Worm (Caenorhabditis elegans): ENCODE results near the gene nep-1.

nep-1 gene

ce11 chrII:11652125-11652524 lies 4.9 kb downstream of the nep-1 start:
- TF ChIP-seq pha-4 (tag; optimal IDR thresholded peaks at IDR 0.05) = no peak
- TF ChIP-seq unc-62 (GFP tag; optimal IDR thresholded peaks at IDR 0.05) = no peak
- no peak for TF ChIP-seq ceh-16 (tag; optimal IDR thresholded peaks at IDR 0.05)
- TF ChIP-seq ceh-28 (tag; optimal IDR thresholded peaks at IDR 0.05) = no peak
- no peak for TF ChIP-seq fkh-2 (tag; optimal IDR thresholded peaks at IDR 0.05)
- no peak for TF ChIP-seq lin-39 (tag; optimal IDR thresholded peaks at IDR 0.05)
- TF ChIP-seq elt-1 (tag; optimal IDR thresholded peaks at IDR 0.05) = no peak
- no peak for TF ChIP-seq nhr-76 (tag; optimal IDR thresholded peaks at IDR 0.05)
- TF ChIP-seq R02D3.7 (tag; optimal IDR thresholded peaks at IDR 0.05) = no peak
- TF ChIP-seq lsy-12 (tag; optimal IDR thresholded peaks at IDR 0.05) = no peak
- TF ChIP-seq ztf-11 (tag; optimal IDR thresholded peaks at IDR 0.05) = no peak
- TF ChIP-seq nhr-12 (tag; optimal IDR thresholded peaks at IDR 0.05) = no peak
- no peak for TF ChIP-seq elt-2 (tag; optimal IDR thresholded peaks at IDR 0.05)
- TF ChIP-seq nfya-1 (tag; optimal IDR thresholded peaks at IDR 0.05; ENCODE audit: insufficient read depth) = no peak
- no peak for TF ChIP-seq aly-2 (tag; optimal IDR thresholded peaks at IDR 0.05)
- TF ChIP-seq zag-1 (tag; optimal IDR thresholded peaks at IDR 0.05) = no peak
- no peak for TF ChIP-seq sea-2 (GFP tag; optimal IDR thresholded peaks at IDR 0.05)
- no peak for TF ChIP-seq nhr-237 (tag; optimal IDR thresholded peaks at IDR 0.05)

- TF ChIP-seq nfya-1 (tag; optimal IDR thresholded peaks at IDR 0.05; ENCODE audit: insufficient read depth) (no peak), ZK546.5 (tag; optimal IDR thresholded peaks at IDR 0.05) (no peak), ceh-82 (tag; optimal IDR thresholded peaks at IDR 0.05) (no peak), lin-39 (tag; optimal IDR thresholded peaks at IDR 0.05) (no peak), elt-2 (tag; optimal IDR thresholded peaks at IDR 0.05) (peak; percentile 20), nhr-76 (tag; optimal IDR thresholded peaks at IDR 0.05) (no peak), nhr-23 (tag; optimal IDR thresholded peaks at IDR 0.05) (no peak), skn-1 (tag; optimal IDR thresholded peaks at IDR 0.05) (no peak), nhr-28 (tag; optimal IDR thresholded peaks at IDR 0.05) (no peak), fkh-2 (tag; optimal IDR thresholded peaks at IDR 0.05) (no peak), egl-27 (tag; optimal IDR thresholded peaks at IDR 0.05) (no peak), nhr-12 (tag; optimal IDR thresholded peaks at IDR 0.05) (no peak), elt-3 (tag; optimal IDR thresholded peaks at IDR 0.05) (no peak), egl-5 (tag; optimal IDR thresholded peaks at IDR 0.05) (no peak), ztf-11 (tag; optimal IDR thresholded peaks at IDR 0.05) (no peak), sea-2 (GFP tag; optimal IDR thresholded peaks at IDR 0.05) (no peak), ceh-9 (tag; optimal IDR thresholded peaks at IDR 0.05) (no peak), nhr-67 (tag; optimal IDR thresholded peaks at IDR 0.05) (no peak), aly-2 (tag; optimal IDR thresholded peaks at IDR 0.05) (peak; percentile 44), zag-1 (tag; optimal IDR thresholded peaks at IDR 0.05) (no peak), tbx-2 (tag; optimal IDR thresholded peaks at IDR 0.05) (no peak), nhr-43 (tag; optimal IDR thresholded peaks at IDR 0.05; ENCODE audit: poor library complexity, severe bottlenecking) (peak; percentile 38)
Measured at ce11 chrII:11650975-11651588, 5.9 kb downstream of the nep-1 start, which contains the start of gene coa-7. Gene coa-7 (minus strand): TSS chrII:11651148.

DNA sequence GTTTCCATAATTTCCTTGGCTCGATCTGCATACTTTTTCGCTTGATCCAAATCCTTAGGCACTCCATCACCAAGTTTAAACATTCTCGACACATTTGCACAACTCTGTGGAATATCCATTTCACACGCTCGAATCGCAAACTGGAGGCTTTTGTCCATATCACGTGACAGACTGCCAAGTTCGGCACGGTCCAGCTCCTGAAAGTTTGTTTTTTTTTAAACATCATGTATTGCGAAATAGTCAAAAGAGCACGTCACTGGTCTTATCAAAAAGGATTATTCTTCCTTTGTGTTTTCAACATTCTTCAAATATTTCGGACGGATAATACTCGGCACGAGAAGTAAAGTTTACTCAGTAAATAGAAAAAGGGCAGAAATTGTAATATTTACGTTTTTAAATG lies 7.7 kb downstream of the nep-1 start:
- TF ChIP-seq pha-4 (tag; optimal IDR thresholded peaks at IDR 0.05) (peak; percentile 77), egl-27 (tag; optimal IDR thresholded peaks at IDR 0.05) (no peak), nhr-28 (tag; optimal IDR thresholded peaks at IDR 0.05) (no peak), jun-1 (tag; optimal IDR thresholded peaks at IDR 0.05) (peak; percentile 4), elt-2 (tag; optimal IDR thresholded peaks at IDR 0.05) (peak; percentile 19)

DNA sequence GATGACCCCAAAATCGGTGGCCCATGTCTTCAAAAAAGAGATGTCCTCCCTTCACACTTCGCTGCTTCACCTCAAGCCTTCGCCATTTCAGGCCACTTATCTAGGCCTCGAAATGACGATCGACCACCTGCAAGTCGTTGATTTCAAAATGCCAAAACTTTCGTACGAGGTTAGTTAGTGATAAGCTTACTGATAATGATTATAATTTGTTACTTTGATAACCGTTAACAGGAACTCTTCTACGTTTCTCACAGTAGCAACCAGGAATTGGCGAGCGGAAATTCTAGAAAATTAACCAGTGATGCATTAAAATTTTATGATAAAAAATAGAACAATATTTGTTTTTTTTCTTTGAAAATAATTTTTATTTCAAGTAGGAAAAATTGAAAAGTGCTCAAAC lies 10.1 kb downstream of the nep-1 start:
- TF ChIP-seq unc-39 (tag; optimal IDR thresholded peaks at IDR 0.05) (no peak), mml-1 (tag; optimal IDR thresholded peaks at IDR 0.05) (no peak), zag-1 (tag; optimal IDR thresholded peaks at IDR 0.05) (no peak), ama-1 (optimal IDR thresholded peaks at IDR 0.05) (no peak), nhr-43 (tag; optimal IDR thresholded peaks at IDR 0.05; ENCODE audit: poor library complexity, severe bottlenecking) (no peak), elt-2 (tag; optimal IDR thresholded peaks at IDR 0.05) (peak; percentile 78)

Data from whole organism, L3 larva.